Worm (Caenorhabditis elegans) whole organism, L1 larva: ENCODE data around the gene pdhb-1.

ENCODE experiments used
- aly-2 ChIP-seq: fragments of 150-350 bp; optimal IDR thresholded peaks from 2 replicates; lab custom pipeline; 2014; ENCODE audit warnings: missing biosample characterization, missing genetic modification characterization
- ceh-82 ChIP-seq, 3 experiments: fragments of 150-350 bp in 1 of 3; sonication (generic microtip) in 2 of 3; optimal IDR thresholded peaks; 2 replicates each; lab custom pipeline; 2014 to 2017; ENCODE audit warnings: missing biosample characterization in 3 of 3, missing genetic modification characterization in 3 of 3
- ceh-88 ChIP-seq: fragments of 200-800 bp; sonication (Bioruptor generic); IDR thresholded peaks from 2 replicates; pipeline ENCODE4 v1.3.6; 2022; ENCODE audit warnings: missing genetic modification characterization, missing compliant biosample characterization
- efl-1 ChIP-seq, 4 experiments: fragments of 150-350 bp; optimal IDR thresholded peaks in 3 of 4; peaks in 1 of 4; 1 replicate in 1 of 4; 2 replicates in 3 of 4; lab custom pipeline; 2014; ENCODE audit warnings: missing biosample characterization in 2 of 4, missing genetic modification characterization in 2 of 4, missing genetic modification reagents in 2 of 4
- lsy-2 ChIP-seq, 2 experiments: fragments of 150-350 bp; optimal IDR thresholded peaks; 2 replicates each; lab custom pipeline; 2014; ENCODE audit warnings: missing biosample characterization in 2 of 2, missing genetic modification characterization in 2 of 2
- mdl-1 ChIP-seq, 2 experiments: fragments of 150-350 bp; optimal IDR thresholded peaks; 2 replicates each; lab custom pipeline; 2014 to 2017; ENCODE audit warnings: missing biosample characterization in 2 of 2, missing genetic modification characterization in 2 of 2, inconsistent platforms in 1 of 2
- nhr-76 ChIP-seq: sonication (generic microtip); optimal IDR thresholded peaks from 2 replicates; lab custom pipeline; 2017; ENCODE audit warnings: missing biosample characterization, missing genetic modification characterization
- skn-1 ChIP-seq: fragments of 150-350 bp; optimal IDR thresholded peaks from 2 replicates; lab custom pipeline; 2014; ENCODE audit warnings: missing biosample characterization, missing genetic modification characterization
- tbx-2 ChIP-seq: sonication (generic microtip); optimal IDR thresholded peaks from 2 replicates; lab custom pipeline; 2016; ENCODE audit warnings: missing genetic modification characterization, missing compliant biosample characterization
- unc-62 ChIP-seq: fragments of 150-350 bp; optimal IDR thresholded peaks from 2 replicates; lab custom pipeline; 2014; ENCODE audit warnings: missing biosample characterization, missing genetic modification reagents, missing genetic modification characterization
- ztf-11 ChIP-seq, 2 experiments: sonication (generic microtip); optimal IDR thresholded peaks; 2 replicates each; lab custom pipeline; 2016 to 2017; ENCODE audit warnings: missing genetic modification characterization in 2 of 2, missing biosample characterization in 1 of 2, missing compliant biosample characterization in 1 of 2

- TF ChIP-seq aly-2 (tag; lab: Kevin White, UChicago) (no peak), nhr-76 (tag; lab: Kevin White, UChicago) (no peak), unc-62 (GFP tag; lab: Kevin White, UChicago) (no peak), mdl-1 (tag; optimal IDR thresholded peaks at IDR 0.05; lab: Kevin White, UChicago) (no peak), tbx-2 (no peak), efl-1 (optimal IDR thresholded peaks at IDR 0.05; lab: Kevin White, UChicago) (no peak), efl-1 (GFP tag; optimal IDR thresholded peaks at IDR 0.05 in 1 of 2; lab: Kevin White, UChicago) (no peak), lsy-2 (tag; optimal IDR thresholded peaks at IDR 0.05; lab: Kevin White, UChicago) (no peak), ceh-82 (tag; optimal IDR thresholded peaks at IDR 0.05; lab: Kevin White, UChicago) (no peak), ceh-88 (no peak), ztf-11 (tag; optimal IDR thresholded peaks at IDR 0.05; lab: Kevin White, UChicago) (no peak), skn-1 (tag; lab: Kevin White, UChicago) (no peak)
These were observed 15.4 kb upstream of the pdhb-1 start, which contains the start of gene B0546.4 for ce11 chrIV:3384047-3384446.
